Fruit fly (Drosophila melanogaster): ENCODE measurements around the gene CG15412.

Gene CG15412

DNA sequence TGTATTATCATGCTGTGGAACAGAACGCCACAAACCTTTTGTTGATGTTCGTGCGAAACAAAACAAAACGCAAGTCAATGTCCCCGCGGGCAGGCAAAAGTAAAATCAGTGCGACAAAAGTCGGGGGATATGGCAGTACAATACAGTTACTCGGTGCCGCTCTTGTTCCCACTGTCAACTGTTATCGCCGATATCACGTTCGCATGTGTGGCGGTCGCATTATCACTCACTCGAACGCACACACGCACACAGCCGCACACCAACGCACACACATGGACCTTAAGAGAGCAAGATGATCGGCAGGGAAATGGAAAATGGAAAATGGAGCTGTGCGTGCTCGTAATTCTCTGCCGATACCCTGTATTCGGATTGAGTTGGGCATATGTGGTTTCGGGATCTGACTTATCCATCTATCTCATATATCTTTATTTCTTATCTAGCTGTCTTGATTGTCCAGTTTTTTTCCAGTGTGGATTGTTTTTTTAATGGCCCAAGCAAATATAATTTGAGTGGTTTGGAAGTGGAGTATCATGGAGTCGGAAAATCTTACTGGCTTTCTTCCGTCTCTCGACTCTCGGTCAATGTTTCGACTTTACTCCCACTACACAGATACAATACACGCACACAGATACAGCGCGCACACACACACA, 36.8 kb downstream of the CG15412 start (continued):
- peak; percentile 62 for TF ChIP-seq CG16779 (tag; optimal IDR thresholded peaks at IDR 0.05)
- TF ChIP-seq CG3032 (tag; optimal IDR thresholded peaks at IDR 0.05): peak; percentile 72
- TF ChIP-seq esn (GFP tag; optimal IDR thresholded peaks at IDR 0.05): peak; percentile 80
- peak; percentile 86 for TF ChIP-seq CG7368 (GFP tag; optimal IDR thresholded peaks at IDR 0.05)
- peak; percentile 91 for TF ChIP-seq OdsH (GFP tag; optimal IDR thresholded peaks at IDR 0.05)
- TF ChIP-seq Smox (GFP tag; optimal IDR thresholded peaks at IDR 0.05): peak; percentile 75
- TF ChIP-seq topi (GFP tag; optimal IDR thresholded peaks at IDR 0.05): peak; percentile 79
- peak; percentile 70 for TF ChIP-seq CG6808 (GFP tag; optimal IDR thresholded peaks at IDR 0.05)
- TF ChIP-seq Eip78C (GFP tag): peak; percentile 95
- TF ChIP-seq fkh (GFP tag; optimal IDR thresholded peaks at IDR 0.05): no peak
- peak; percentile 78 for TF ChIP-seq CG11762 (GFP tag; optimal IDR thresholded peaks at IDR 0.05; ENCODE audit: insufficient read depth)
- peak; percentile 64 for TF ChIP-seq CG9139 (GFP tag; optimal IDR thresholded peaks at IDR 0.05)
- peak; percentile 19 for TF ChIP-seq fd85E (GFP tag; optimal IDR thresholded peaks at IDR 0.05)
- TF ChIP-seq CG32006 (GFP tag; optimal IDR thresholded peaks at IDR 0.05): peak; percentile 91
- TF ChIP-seq Hr38 (GFP tag; optimal IDR thresholded peaks at IDR 0.05): peak; percentile 43
- TF ChIP-seq CG8632 (GFP tag; optimal IDR thresholded peaks at IDR 0.05): peak; percentile 48
- TF ChIP-seq spab (GFP tag; optimal IDR thresholded peaks at IDR 0.05): peak; percentile 66
- peak; percentile 91 for TF ChIP-seq CG8119 (GFP tag; IDR thresholded peaks at IDR 0.05)
- TF ChIP-seq lz (GFP tag; optimal IDR thresholded peaks at IDR 0.05): peak; percentile 81
- TF ChIP-seq CG11902 (GFP tag; optimal IDR thresholded peaks at IDR 0.05): peak; percentile 64
- peak; percentile 43 for TF ChIP-seq dsx (GFP tag; optimal IDR thresholded peaks at IDR 0.05; ENCODE audit: poor library complexity, severe bottlenecking)
- peak; percentile 89 for TF ChIP-seq eg (GFP tag; IDR thresholded peaks at IDR 0.05)
- TF ChIP-seq CG1621 (tag; optimal IDR thresholded peaks at IDR 0.05): no peak
- TF ChIP-seq CG4318 (GFP tag; optimal IDR thresholded peaks at IDR 0.05): peak; percentile 78
- peak; percentile 88 for TF ChIP-seq acj6 (GFP tag; optimal IDR thresholded peaks at IDR 0.05)
- TF ChIP-seq Ets96B (tag; optimal IDR thresholded peaks at IDR 0.05): peak; percentile 68
- peak; percentile 57 for TF ChIP-seq vri (GFP tag; optimal IDR thresholded peaks at IDR 0.05)
- peak; percentile 64 for TF ChIP-seq Sox15 (GFP tag; optimal IDR thresholded peaks at IDR 0.05)
- TF ChIP-seq Eip75B (GFP tag; optimal IDR thresholded peaks at IDR 0.05): peak; percentile 86
- no peak for TF ChIP-seq Blimp-1 (GFP tag; optimal IDR thresholded peaks at IDR 0.05)

DNA sequence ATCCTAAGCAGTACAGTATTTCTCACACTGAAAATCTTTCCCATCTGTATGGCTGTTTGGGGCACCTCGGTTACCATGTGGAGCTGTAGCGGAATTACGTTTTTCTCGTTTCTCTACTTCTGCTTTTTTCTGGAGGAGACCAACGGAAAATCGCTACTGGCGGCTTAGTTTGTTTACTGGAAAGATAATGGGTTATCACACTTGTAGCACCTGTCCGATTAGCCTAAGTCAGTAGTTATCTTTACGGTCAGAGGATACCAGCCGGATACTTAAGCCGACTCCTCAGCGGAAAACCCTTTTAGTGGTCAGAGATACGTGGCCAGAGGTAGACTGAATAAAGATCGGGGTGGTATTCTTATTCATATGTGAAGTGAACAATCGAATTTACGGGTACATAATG, 43.0 kb downstream of the CG15412 start, which contains the start of gene CG15408:
Gene CG15408, plus strand, starts transcription at position 301 of the 400 bp plus-strand sequence.
- no peak for TF ChIP-seq CG32006 (GFP tag; optimal IDR thresholded peaks at IDR 0.05)
- TF ChIP-seq CG10669 (GFP tag; optimal IDR thresholded peaks at IDR 0.05): no peak
- TF ChIP-seq CG3032 (tag; optimal IDR thresholded peaks at IDR 0.05): no peak
- TF ChIP-seq eg (GFP tag; IDR thresholded peaks at IDR 0.05): no peak
- TF ChIP-seq Blimp-1 (GFP tag; optimal IDR thresholded peaks at IDR 0.05): no peak
- no peak for TF ChIP-seq ss (GFP tag; optimal IDR thresholded peaks at IDR 0.05)
- no peak for TF ChIP-seq CG3919 (GFP tag; optimal IDR thresholded peaks at IDR 0.05)
- TF ChIP-seq CG31627 (GFP tag; optimal IDR thresholded peaks at IDR 0.05): no peak
- TF ChIP-seq topi (GFP tag; optimal IDR thresholded peaks at IDR 0.05): no peak
- TF ChIP-seq CG6163 (GFP tag; IDR thresholded peaks at IDR 0.05): no peak
- TF ChIP-seq fd85E (GFP tag; optimal IDR thresholded peaks at IDR 0.05): no peak
- no peak for TF ChIP-seq CG16779 (tag; optimal IDR thresholded peaks at IDR 0.05)
- TF ChIP-seq CG8632 (GFP tag; optimal IDR thresholded peaks at IDR 0.05): no peak
- no peak for TF ChIP-seq vri (GFP tag; optimal IDR thresholded peaks at IDR 0.05)
- no peak for TF ChIP-seq CG9139 (GFP tag; optimal IDR thresholded peaks at IDR 0.05)
- no peak for TF ChIP-seq Lpt (GFP tag; optimal IDR thresholded peaks at IDR 0.05)
- no peak for TF ChIP-seq esn (GFP tag; optimal IDR thresholded peaks at IDR 0.05)
- no peak for TF ChIP-seq Eip93F (GFP tag; optimal IDR thresholded peaks at IDR 0.05)
